Worm (Caenorhabditis elegans) whole organism, L4/young adult: ENCODE measurements around the gene unc-76.

Experiments
- dao-5 ChIP-seq: sonication (generic microtip); optimal IDR thresholded peaks from 2 replicates; lab custom pipeline; 2016; ENCODE audit warnings: missing genotype, missing genetic modification characterization, moderate library complexity, missing compliant biosample characterization
- him-1 ChIP-seq: sonication (generic microtip); optimal IDR thresholded peaks from 2 replicates; lab custom pipeline; 2016; ENCODE audit warnings: missing genotype, missing genetic modification reagents, missing genetic modification characterization, missing compliant biosample characterization

DNA sequence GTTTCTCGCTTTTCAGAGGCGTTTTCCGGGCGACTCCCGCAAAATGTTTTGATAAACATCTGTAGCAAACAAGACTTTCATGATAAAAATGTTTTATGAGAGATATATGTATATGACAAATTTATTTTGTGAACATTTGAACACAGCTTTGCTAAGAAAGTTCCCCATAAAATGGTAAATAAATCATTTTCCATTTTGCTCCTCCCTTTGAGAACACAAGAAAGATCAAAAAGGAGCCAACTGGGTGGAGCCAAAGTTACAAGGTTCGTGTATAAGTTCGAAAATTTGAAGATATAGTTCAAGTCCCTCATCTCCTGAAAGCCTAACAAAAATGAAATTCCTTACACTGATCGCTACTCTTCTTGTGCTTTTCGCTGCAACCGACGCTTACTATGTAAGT is 18.9 kb downstream of the unc-76 start, which contains the start of gene C01G10.17:
- TF ChIP-seq dao-5 (tag; lab: Kevin White, UChicago) (no peak), him-1 (tag; lab: Kevin White, UChicago) (no peak)
